Worm (Caenorhabditis elegans): ENCODE data around the gene Y57E12AR.1.

DNA sequence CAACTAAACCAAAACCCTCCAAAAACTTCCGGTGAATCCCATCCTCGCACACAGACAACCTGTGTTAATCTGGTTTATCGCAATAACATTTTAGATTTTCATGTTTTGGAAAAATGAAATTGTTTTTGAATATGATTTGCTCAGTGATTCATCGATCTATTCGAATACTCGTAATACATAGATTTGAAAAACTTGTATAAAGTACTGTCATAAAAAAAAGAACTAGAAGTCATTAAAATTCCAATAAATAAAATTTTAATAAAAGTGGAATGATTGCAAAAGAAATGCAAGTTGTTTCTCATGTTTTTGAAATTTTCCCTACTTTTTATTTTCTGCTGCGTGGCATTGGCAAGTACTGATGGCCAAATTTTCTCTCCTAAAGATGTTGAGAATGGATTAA, 10.5 kb downstream of the Y57E12AR.1 start, which contains the start of gene spig-8:
- no peak for TF ChIP-seq him-1 (tag; optimal IDR thresholded peaks at IDR 0.05)
- no peak for TF ChIP-seq W03F9.2 (tag; optimal IDR thresholded peaks at IDR 0.05)
- TF ChIP-seq dao-5 (tag; optimal IDR thresholded peaks at IDR 0.05) = no peak
